Fruit fly (Drosophila melanogaster) whole organism, prepupa: Measurements from ENCODE around the gene Sid.
A peak's percentile ranks its signal among the peaks of the same experiment; 100 is the strongest.

ENCODE experiments used
- Blimp-1 ChIP-seq: fragments of 200-800 bp; sonication (Bioruptor generic); optimal IDR thresholded peaks from 3 replicates; lab custom pipeline; 2017; ENCODE audit warnings: missing biosample characterization, missing genetic modification characterization, mild to moderate bottlenecking, moderate library complexity, missing genetic modification reagents
- CG10631 ChIP-seq: fragments of 200-800 bp; sonication (Bioruptor generic); optimal IDR thresholded peaks from 2 replicates; lab custom pipeline; 2016; ENCODE audit warnings: missing biosample characterization, missing genetic modification characterization
- CG11294 ChIP-seq: fragments of 200-800 bp; sonication (Bioruptor generic); IDR thresholded peaks from 2 replicates; pipeline ENCODE4 v1.3.6; 2022; ENCODE audit warnings: missing biosample characterization, missing genetic modification characterization
- CG11762 ChIP-seq: fragments of 200-800 bp; sonication (Bioruptor generic); optimal IDR thresholded peaks from 3 replicates; lab custom pipeline; 2016; ENCODE audit warnings: missing biosample characterization, missing genetic modification characterization; ENCODE audit not compliant: insufficient read depth
- CG1621 ChIP-seq: fragments of 200-800 bp; sonication (Bioruptor generic); optimal IDR thresholded peaks from 3 replicates; lab custom pipeline; 2018; ENCODE audit warnings: missing biosample characterization, mild to moderate bottlenecking, missing genetic modification characterization
- CG34406 ChIP-seq: fragments of 200-800 bp; sonication (Bioruptor generic); optimal IDR thresholded peaks from 3 replicates; lab custom pipeline; 2016; ENCODE audit warnings: missing biosample characterization, missing genetic modification characterization
- CG3919 ChIP-seq: fragments of 200-800 bp; sonication (Bioruptor generic); optimal IDR thresholded peaks from 3 replicates; lab custom pipeline; 2016; ENCODE audit warnings: missing biosample characterization, missing genetic modification characterization
- CG6163 ChIP-seq: fragments of 200-800 bp; sonication (Bioruptor generic); IDR thresholded peaks from 3 replicates; pipeline ENCODE4 v1.3.6; 2022; ENCODE audit warnings: missing biosample characterization, missing genetic modification characterization
- CG6276 ChIP-seq: fragments of 200-800 bp; sonication (Bioruptor generic); optimal IDR thresholded peaks from 2 replicates; lab custom pipeline; 2017; ENCODE audit warnings: missing biosample characterization, mild to moderate bottlenecking, missing genetic modification characterization
- CG6792 ChIP-seq: fragments of 200-800 bp; sonication (Bioruptor generic); optimal IDR thresholded peaks from 3 replicates; lab custom pipeline; 2016; ENCODE audit warnings: missing biosample characterization, missing genetic modification characterization
- CG6808 ChIP-seq: fragments of 200-800 bp; sonication (Bioruptor generic); optimal IDR thresholded peaks from 3 replicates; lab custom pipeline; 2017; ENCODE audit warnings: missing biosample characterization, missing genetic modification characterization, mild to moderate bottlenecking, moderate library complexity, missing genetic modification reagents
- CG6854 ChIP-seq: fragments of 200-800 bp; sonication (Bioruptor generic); optimal IDR thresholded peaks from 2 replicates; lab custom pipeline; 2017; ENCODE audit warnings: missing biosample characterization, mild to moderate bottlenecking, missing genetic modification characterization
- CG7368 ChIP-seq: fragments of 200-800 bp; sonication (Bioruptor generic); optimal IDR thresholded peaks from 3 replicates; lab custom pipeline; 2016; ENCODE audit warnings: missing biosample characterization, missing genetic modification characterization
- CG8319 ChIP-seq: fragments of 200-800 bp; sonication (Bioruptor generic); optimal IDR thresholded peaks from 3 replicates; lab custom pipeline; 2016; ENCODE audit warnings: missing biosample characterization, missing genetic modification characterization
- CG8632 ChIP-seq: fragments of 200-800 bp; sonication (Bioruptor generic); optimal IDR thresholded peaks from 3 replicates; lab custom pipeline; 2016; ENCODE audit warnings: missing biosample characterization, missing genetic modification characterization
- CG9139 ChIP-seq: fragments of 200-800 bp; sonication (Bioruptor generic); optimal IDR thresholded peaks from 3 replicates; lab custom pipeline; 2017; ENCODE audit warnings: missing biosample characterization, mild to moderate bottlenecking, missing genetic modification characterization
- Eip75B ChIP-seq: fragments of 200-800 bp; sonication (Bioruptor generic); optimal IDR thresholded peaks from 3 replicates; lab custom pipeline; 2016; ENCODE audit warnings: missing biosample characterization, missing genetic modification characterization
- Eip78C ChIP-seq: fragments of 200-800 bp; sonication (Bioruptor generic); peaks from one replicate; lab custom pipeline; 2016; ENCODE audit warnings: missing biosample characterization, missing genetic modification characterization
- Ets21C ChIP-seq: fragments of 200-800 bp; sonication (Bioruptor generic); optimal IDR thresholded peaks from 3 replicates; lab custom pipeline; 2016; ENCODE audit warnings: missing biosample characterization, missing genetic modification characterization
- Ets96B ChIP-seq: fragments of 200-800 bp; optimal IDR thresholded peaks from 2 replicates; lab custom pipeline; 2019; ENCODE audit warnings: missing biosample characterization, mild to moderate bottlenecking, missing genetic modification characterization, moderate library complexity
- Hr4 ChIP-seq: fragments of 200-800 bp; sonication (Bioruptor generic); optimal IDR thresholded peaks from 3 replicates; lab custom pipeline; 2016; ENCODE audit warnings: missing biosample characterization, missing genetic modification characterization
- Lpt ChIP-seq: fragments of 200-800 bp; sonication (Bioruptor generic); optimal IDR thresholded peaks from 3 replicates; lab custom pipeline; 2016; ENCODE audit warnings: missing biosample characterization, missing genetic modification characterization
- Met ChIP-seq: fragments of 200-800 bp; sonication (Bioruptor generic); optimal IDR thresholded peaks from 3 replicates; lab custom pipeline; 2016; ENCODE audit warnings: missing biosample characterization, missing genetic modification characterization
- OdsH ChIP-seq: fragments of 200-800 bp; sonication (Bioruptor generic); optimal IDR thresholded peaks from 3 replicates; lab custom pipeline; 2016; ENCODE audit warnings: missing biosample characterization, missing genetic modification characterization
- Smox ChIP-seq: fragments of 200-800 bp; sonication (Bioruptor generic); optimal IDR thresholded peaks from 3 replicates; lab custom pipeline; 2016; ENCODE audit warnings: missing biosample characterization, missing genetic modification characterization
- Sox102F ChIP-seq: fragments of 200-800 bp; sonication (Bioruptor generic); optimal IDR thresholded peaks from 2 replicates; lab custom pipeline; 2016; ENCODE audit warnings: missing biosample characterization, mild to moderate bottlenecking, missing genetic modification characterization
- Sox14 ChIP-seq: fragments of 200-800 bp; sonication (Bioruptor generic); optimal IDR thresholded peaks from 3 replicates; lab custom pipeline; 2016; ENCODE audit warnings: missing biosample characterization, missing genetic modification characterization
- Sox15 ChIP-seq: fragments of 200-800 bp; sonication (Bioruptor generic); optimal IDR thresholded peaks from 3 replicates; lab custom pipeline; 2016; ENCODE audit warnings: missing biosample characterization, missing genetic modification characterization
- dac ChIP-seq: fragments of 200-800 bp; sonication (Bioruptor generic); optimal IDR thresholded peaks from 2 replicates; lab custom pipeline; 2017; ENCODE audit warnings: missing biosample characterization, mild to moderate bottlenecking, missing genetic modification characterization
- dsx ChIP-seq: fragments of 200-800 bp; optimal IDR thresholded peaks from 3 replicates; lab custom pipeline; 2019; ENCODE audit warnings: missing biosample characterization, mild to moderate bottlenecking, missing genetic modification characterization, moderate library complexity; ENCODE audit not compliant: poor library complexity, severe bottlenecking
- fd59A ChIP-seq: fragments of 200-800 bp; sonication (Bioruptor generic); optimal IDR thresholded peaks from 2 replicates; lab custom pipeline; 2017; ENCODE audit warnings: missing biosample characterization, mild to moderate bottlenecking, missing genetic modification characterization, missing genetic modification reagents
- fd85E ChIP-seq: fragments of 200-800 bp; sonication (Bioruptor generic); optimal IDR thresholded peaks from 3 replicates; lab custom pipeline; 2016; ENCODE audit warnings: missing biosample characterization, missing genetic modification characterization
- fkh ChIP-seq: fragments of 200-800 bp; sonication (Bioruptor generic); optimal IDR thresholded peaks from 3 replicates; lab custom pipeline; 2017; ENCODE audit warnings: missing biosample characterization, mild to moderate bottlenecking, missing genetic modification characterization, moderate library complexity
- net ChIP-seq: fragments of 200-800 bp; sonication (Bioruptor generic); optimal IDR thresholded peaks from 3 replicates; lab custom pipeline; 2016; ENCODE audit warnings: missing biosample characterization, missing genetic modification characterization
- pdm3 ChIP-seq: fragments of 200-800 bp; sonication (Bioruptor generic); optimal IDR thresholded peaks from 3 replicates; lab custom pipeline; 2016; ENCODE audit warnings: missing biosample characterization, missing genetic modification characterization
- salr ChIP-seq, 2 experiments: fragments of 200-800 bp; sonication (Bioruptor generic); optimal IDR thresholded peaks; 3 replicates each; lab custom pipeline; 2016 to 2018; ENCODE audit warnings: missing biosample characterization in 2 of 2, missing genetic modification characterization in 2 of 2, mild to moderate bottlenecking in 1 of 2
- ss ChIP-seq, 2 experiments: fragments of 200-800 bp; sonication (Bioruptor generic); optimal IDR thresholded peaks; 2 replicates in 1 of 2; 3 replicates in 1 of 2; lab custom pipeline; 2017 to 2018; ENCODE audit warnings: mild to moderate bottlenecking in 2 of 2, missing biosample characterization in 2 of 2, missing genetic modification characterization in 2 of 2, moderate library complexity in 1 of 2
- svp ChIP-seq: fragments of 200-800 bp; sonication (Bioruptor generic); peaks from one replicate; lab custom pipeline; 2016; ENCODE audit warnings: missing biosample characterization, missing genetic modification characterization
- topi ChIP-seq: fragments of 200-800 bp; sonication (Bioruptor generic); optimal IDR thresholded peaks from 3 replicates; lab custom pipeline; 2016; ENCODE audit warnings: missing biosample characterization, missing genetic modification characterization
- vri ChIP-seq: fragments of 200-800 bp; sonication (Bioruptor generic); optimal IDR thresholded peaks from 3 replicates; lab custom pipeline; 2016; ENCODE audit warnings: missing biosample characterization, mild to moderate bottlenecking, missing genetic modification characterization

The Sid gene

DNA sequence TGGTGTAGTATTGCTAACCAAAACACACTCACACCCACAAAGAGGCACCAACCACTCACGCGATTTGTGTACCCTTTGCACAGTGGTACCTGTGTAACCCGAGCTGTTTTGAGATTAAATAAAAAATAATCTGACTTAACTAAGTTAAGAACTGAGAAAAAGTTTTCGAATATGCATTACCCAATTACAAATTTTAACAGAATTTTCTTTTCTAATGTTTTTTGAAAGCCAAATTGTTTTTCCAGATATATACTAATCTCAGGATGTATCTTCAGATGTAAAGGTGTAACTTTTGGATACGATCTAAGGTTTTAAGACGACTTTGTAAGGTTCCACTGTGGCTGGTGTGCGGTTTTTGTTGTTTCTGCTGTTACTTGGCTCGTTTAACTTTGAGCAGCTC, 36.8 kb upstream of the Sid start (continued):
- TF ChIP-seq CG10631 (GFP tag; lab: Kevin White, UChicago): peak; percentile 80
- peak; percentile 72 for TF ChIP-seq Sox102F (GFP tag; lab: Kevin White, UChicago)
- TF ChIP-seq CG6163 (GFP tag; lab: Robert Waterston, UW): peak; percentile 38; the same call in 1 of the 3 replicates
- peak; percentile 76 for TF ChIP-seq Smox (GFP tag; lab: Kevin White, UChicago)
- TF ChIP-seq CG8319 (GFP tag; lab: Kevin White, UChicago): peak; percentile 53
- peak; percentile 83 for TF ChIP-seq topi (GFP tag; lab: Kevin White, UChicago)
- peak; percentile 19 for TF ChIP-seq vri (GFP tag; lab: Kevin White, UChicago)
- TF ChIP-seq dac: peak; percentile 9
- peak; percentile 1 for TF ChIP-seq Lpt (GFP tag; lab: Kevin White, UChicago)
- TF ChIP-seq Hr4 (GFP tag; lab: Kevin White, UChicago): peak; percentile 82
- TF ChIP-seq Sox15 (GFP tag; lab: Kevin White, UChicago): peak; percentile 68
- peak; percentile 13; the same call in 1 of the 2 replicates for TF ChIP-seq CG11294 (GFP tag; lab: Robert Waterston, UW)
- TF ChIP-seq Ets96B: peak; percentile 14

DNA sequence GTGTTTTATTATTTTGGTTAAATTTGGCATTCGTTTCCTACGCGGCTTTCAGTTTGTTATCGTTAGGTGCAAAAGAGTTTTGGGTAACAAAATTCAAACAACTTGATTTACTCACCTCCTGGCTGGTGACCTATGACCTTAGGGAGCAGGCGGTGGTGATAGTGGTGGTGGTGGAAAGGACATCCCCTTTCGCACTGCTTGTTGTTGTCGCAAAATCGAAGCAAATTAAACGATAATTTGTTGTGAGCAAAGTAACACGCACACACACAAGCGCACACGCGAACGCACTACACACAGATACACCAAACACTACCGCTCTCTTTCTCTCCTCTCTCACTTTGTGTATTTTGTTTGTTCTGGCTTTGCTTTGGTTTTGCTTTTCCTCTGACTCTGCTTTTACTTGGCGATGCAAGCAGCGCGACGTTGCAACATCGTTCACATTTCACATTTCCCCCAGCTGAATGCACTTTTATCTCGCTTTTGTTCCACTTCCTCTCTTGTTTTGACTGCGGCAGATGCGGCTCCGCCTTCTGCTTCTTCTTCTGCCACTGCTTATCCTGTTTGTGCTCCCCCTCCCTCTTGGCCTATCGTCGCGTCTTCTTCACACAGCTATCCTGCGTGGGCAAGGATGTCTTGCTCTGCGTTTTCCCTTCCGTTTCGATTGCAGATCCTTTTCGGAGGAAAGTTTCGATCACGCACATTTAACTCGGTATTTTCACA, 36.1 kb upstream of the Sid start:
- TF ChIP-seq Blimp-1 (GFP tag; lab: Kevin White, UChicago) (no peak), salr (GFP tag; optimal IDR thresholded peaks at IDR 0.05; lab: Kevin White, UChicago) (no peak), CG6163 (GFP tag; lab: Robert Waterston, UW) (peak; percentile 30; the same call in 1 of the 3 replicates), vri (GFP tag; lab: Kevin White, UChicago) (no peak), CG9139 (GFP tag; lab: Kevin White, UChicago) (peak; percentile 21), Smox (GFP tag; lab: Kevin White, UChicago) (peak; percentile 5), fkh (GFP tag; lab: Kevin White, UChicago) (peak; percentile 40), Sox14 (GFP tag; lab: Kevin White, UChicago) (no peak), dsx (GFP tag; lab: Kevin White, UChicago) (peak; percentile 46), ss (GFP tag; optimal IDR thresholded peaks at IDR 0.05; lab: Kevin White, UChicago) (peak; percentile 54 to 63), pdm3 (no peak), CG8632 (no peak), CG1621 (tag; lab: Kevin White, UChicago) (peak; percentile 6), CG6854 (GFP tag; lab: Kevin White, UChicago) (peak; percentile 82), OdsH (GFP tag; lab: Kevin White, UChicago) (no peak), CG6808 (GFP tag; lab: Kevin White, UChicago) (peak; percentile 48), Eip78C (no peak), topi (GFP tag; lab: Kevin White, UChicago) (peak; percentile 8), CG11762 (no peak), Hr4 (GFP tag; lab: Kevin White, UChicago) (no peak), Ets21C (GFP tag; lab: Kevin White, UChicago) (no peak), Lpt (GFP tag; lab: Kevin White, UChicago) (peak; percentile 2), Met (GFP tag; lab: Kevin White, UChicago) (no peak)

DNA sequence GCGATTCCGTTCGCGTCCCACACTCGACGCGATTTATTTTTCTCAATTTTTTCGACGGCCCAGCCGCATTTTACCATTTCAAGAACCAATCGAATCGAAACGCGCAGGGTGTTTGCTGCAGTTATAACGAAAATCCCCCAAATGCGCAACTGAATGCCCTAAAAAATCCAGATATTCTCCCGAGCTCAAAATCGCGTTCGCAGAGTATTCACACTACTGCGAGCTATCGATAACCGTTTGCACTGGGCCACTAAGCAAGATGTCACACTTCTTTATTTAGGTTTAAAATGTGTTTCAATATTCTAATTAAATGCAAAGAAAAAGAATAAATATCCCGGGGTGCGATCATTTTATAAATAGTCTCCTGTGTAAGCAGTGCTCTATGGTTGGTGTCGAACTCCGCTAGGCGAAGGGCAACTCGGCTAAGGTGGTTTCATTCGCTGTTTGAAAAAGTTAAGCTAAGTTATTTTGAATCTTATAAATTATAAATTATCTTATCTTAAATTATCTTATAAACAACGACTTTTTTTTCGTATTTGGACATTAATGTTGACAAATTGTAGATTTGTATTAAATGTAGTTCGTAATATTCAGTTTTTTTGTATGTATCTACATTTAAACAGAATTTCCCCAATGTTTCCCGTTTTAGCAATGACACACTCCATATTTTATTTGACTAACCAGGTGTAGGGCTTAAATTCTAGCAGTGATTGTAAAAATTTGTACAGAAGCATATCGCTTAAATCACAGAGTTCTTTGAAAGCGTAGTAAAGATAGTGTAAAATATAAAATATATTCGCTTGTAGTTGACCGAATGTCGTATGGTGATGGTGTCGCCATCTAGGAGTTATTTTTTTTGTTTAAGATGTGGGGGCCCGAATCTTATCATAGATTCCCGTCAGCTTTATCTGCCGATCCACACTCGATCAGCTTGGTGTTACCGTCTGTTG, 35.2 kb upstream of the Sid start, which contains the start of gene CG10011:
CG10011 (minus strand) TSS at position 119 of the 950 bp plus-strand sequence.
- no peak for TF ChIP-seq CG6276 (GFP tag; lab: Kevin White, UChicago)
- TF ChIP-seq fd85E (GFP tag; lab: Kevin White, UChicago): no peak
- TF ChIP-seq CG6854 (GFP tag; lab: Kevin White, UChicago): no peak
- TF ChIP-seq net: no peak
- no peak for TF ChIP-seq Smox (GFP tag; lab: Kevin White, UChicago)
- no peak for TF ChIP-seq CG34406 (GFP tag; lab: Kevin White, UChicago)
- no peak for TF ChIP-seq OdsH (GFP tag; lab: Kevin White, UChicago)
- TF ChIP-seq CG11294 (GFP tag; lab: Robert Waterston, UW): no peak
- TF ChIP-seq Sox15 (GFP tag; lab: Kevin White, UChicago): no peak
- peak; percentile 5 for TF ChIP-seq Blimp-1 (GFP tag; lab: Kevin White, UChicago)
- TF ChIP-seq CG6792 (GFP tag; lab: Kevin White, UChicago): no peak
- TF ChIP-seq CG3919: peak; percentile 10
- TF ChIP-seq CG7368 (GFP tag; lab: Kevin White, UChicago): peak; percentile 17
- no peak for TF ChIP-seq fd59A (GFP tag; lab: Kevin White, UChicago)
- TF ChIP-seq Eip75B (GFP tag; lab: Kevin White, UChicago): no peak
- TF ChIP-seq svp: peak; percentile 51
- no peak for TF ChIP-seq CG8319 (GFP tag; lab: Kevin White, UChicago)
- TF ChIP-seq vri (GFP tag; lab: Kevin White, UChicago): no peak
- no peak for TF ChIP-seq Ets21C (GFP tag; lab: Kevin White, UChicago)
- peak; percentile 10 for TF ChIP-seq CG6808 (GFP tag; lab: Kevin White, UChicago)
- no peak for TF ChIP-seq ss (GFP tag; optimal IDR thresholded peaks at IDR 0.05; lab: Kevin White, UChicago)
- TF ChIP-seq CG1621 (tag; lab: Kevin White, UChicago): no peak
- peak; percentile 29 for TF ChIP-seq Sox14 (GFP tag; lab: Kevin White, UChicago)
- no peak for TF ChIP-seq CG11762
- no peak for TF ChIP-seq CG8632
